Worm (Caenorhabditis elegans) whole organism, L1 larva: Measurements from ENCODE around the gene F37A8.2.
A peak's percentile ranks its signal among the peaks of the same experiment; 100 is the strongest.

Experiments used
- dsc-1 ChIP-seq: sonication (generic microtip); optimal IDR thresholded peaks from 2 replicates; lab custom pipeline; 2016; ENCODE audit warnings: mild to moderate bottlenecking, missing genetic modification characterization, missing compliant biosample characterization
- elt-2 ChIP-seq: sonication (generic microtip); optimal IDR thresholded peaks from 2 replicates; lab custom pipeline; 2016; ENCODE audit warnings: missing genetic modification characterization, mild to moderate bottlenecking, inconsistent platforms, missing compliant biosample characterization, missing genetic modification reagents
- elt-3 ChIP-seq, 6 experiments: fragments of 150-350 bp in 1 of 6; sonication (generic microtip); optimal IDR thresholded peaks; 2 replicates each; lab custom pipeline; 2017 to 2018; ENCODE audit warnings: missing biosample characterization in 6 of 6, missing genetic modification characterization in 6 of 6, inconsistent platforms in 1 of 6
- lin-14 ChIP-seq: fragments of 200-800 bp; sonication (Bioruptor generic); optimal IDR thresholded peaks from 2 replicates; lab custom pipeline; 2018; ENCODE audit warnings: mild to moderate bottlenecking, missing genetic modification characterization, moderate library complexity, missing compliant biosample characterization
- lin-15B ChIP-seq: fragments of 150-350 bp; sonication (generic microtip); optimal IDR thresholded peaks from 3 replicates; lab custom pipeline; 2014; ENCODE audit warnings: missing biosample characterization, missing genetic modification characterization
- nhr-77 ChIP-seq: fragments of 150-350 bp; optimal IDR thresholded peaks from 2 replicates; lab custom pipeline; 2014; ENCODE audit warnings: missing biosample characterization, missing genetic modification characterization
- sox-4 ChIP-seq: sonication (generic microtip); optimal IDR thresholded peaks from 2 replicates; lab custom pipeline; 2016; ENCODE audit warnings: missing genetic modification characterization, missing compliant biosample characterization
- swsn-7 ChIP-seq: sonication (generic microtip); optimal IDR thresholded peaks from 2 replicates; lab custom pipeline; 2016; ENCODE audit warnings: missing genetic modification characterization, missing compliant biosample characterization
- zag-1 ChIP-seq: fragments of 150-350 bp; optimal IDR thresholded peaks from 2 replicates; lab custom pipeline; 2014; ENCODE audit warnings: missing biosample characterization, missing genetic modification characterization

The F37A8.2 gene

DNA sequence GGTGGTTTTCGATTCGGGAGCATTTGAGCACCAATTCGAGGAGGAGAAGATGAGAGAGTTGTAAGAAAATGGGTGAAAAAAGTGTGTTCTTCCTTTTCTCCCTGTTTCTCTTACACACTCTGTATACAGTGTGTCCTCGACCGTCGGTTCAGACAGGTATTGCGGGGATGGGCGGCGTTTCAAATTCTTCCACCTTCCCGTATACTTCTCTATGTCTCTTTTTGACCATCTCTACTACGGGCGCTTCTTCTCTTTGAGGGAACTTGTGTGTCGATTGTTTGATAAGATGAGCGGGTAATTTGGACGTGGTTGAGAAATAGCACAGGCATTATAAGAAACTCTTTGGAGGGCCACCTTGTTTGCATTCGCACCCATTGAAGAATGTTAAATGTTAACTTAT, 43.7 kb downstream of the F37A8.2 start (continued):
- TF ChIP-seq elt-2 (tag; lab: Kevin White, UChicago) (peak; percentile 29), elt-3 (tag; optimal IDR thresholded peaks at IDR 0.05; lab: Kevin White, UChicago) (no peak), nhr-77 (tag; lab: Kevin White, UChicago) (peak; percentile 10), lin-15B (tag; lab: Kevin White, UChicago) (peak; percentile 57)
- TF ChIP-seq, all 84 proteins: peak for 13

- peak; percentile 62 for TF ChIP-seq lin-14 (GFP tag; lab: Kevin White, UChicago)
- no peak for TF ChIP-seq sox-4 (tag; lab: Kevin White, UChicago)
- TF ChIP-seq zag-1 = peak; percentile 7
- TF ChIP-seq swsn-7 (tag; lab: Kevin White, UChicago) = no peak
- peak; percentile 68 for TF ChIP-seq dsc-1 (tag; lab: Kevin White, UChicago)
Observed at ce11 chrIII:3883146-3883545, 48.2 kb downstream of the F37A8.2 start.
